Fruit fly (Drosophila melanogaster): Measurements from ENCODE around the gene CG32262.

Gene CG32262

dm6 chr3L:3765782-3766520, 44.0 kb downstream of the CG32262 start (continued):
- TF ChIP-seq CG14014 (GFP tag; IDR thresholded peaks at IDR 0.05) = peak; percentile 75
- TF ChIP-seq CG4282 (GFP tag; optimal IDR thresholded peaks at IDR 0.05) = no peak
- TF ChIP-seq CG30431 (GFP tag; optimal IDR thresholded peaks at IDR 0.05) = peak; percentile 6
- no peak for TF ChIP-seq CkIIα-i1 (GFP tag; IDR thresholded peaks at IDR 0.05)
- TF ChIP-seq Mrtf (GFP tag; IDR thresholded peaks at IDR 0.05) = peak; percentile 66; the same call in 2 of the 3 replicates
- peak; percentile 54 for TF ChIP-seq Hmr (GFP tag; optimal IDR thresholded peaks at IDR 0.05)
- TF ChIP-seq CG13296 (GFP tag; optimal IDR thresholded peaks at IDR 0.05) = peak; percentile 77
- 0 out of 3 replicates have a peak, but pooled peaks have one; percentile 30 for TF ChIP-seq C15 (GFP tag; IDR thresholded peaks at IDR 0.05)
- no peak for TF ChIP-seq Optix (GFP tag; IDR thresholded peaks at IDR 0.05)
- peak; percentile 68 for TF ChIP-seq tio (GFP tag; optimal IDR thresholded peaks at IDR 0.05)
- TF ChIP-seq br (optimal IDR thresholded peaks at IDR 0.05) = no peak
- TF ChIP-seq danr (GFP tag; IDR thresholded peaks at IDR 0.05) = peak; percentile 46
- peak; percentile 88 for TF ChIP-seq CG10321 (GFP tag; IDR thresholded peaks at IDR 0.05)
- peak; percentile 17 for TF ChIP-seq CHES-1-like (GFP tag; optimal IDR thresholded peaks at IDR 0.05)
- TF ChIP-seq maf-S (GFP tag; optimal IDR thresholded peaks at IDR 0.05) = peak; percentile 15
- TF ChIP-seq gro (GFP tag; optimal IDR thresholded peaks at IDR 0.05) = peak; percentile 35
- peak; percentile 71; the same call in 2 of the 3 replicates for TF ChIP-seq CG11695 (GFP tag; IDR thresholded peaks at IDR 0.05)
- TF ChIP-seq CG12236 (GFP tag; optimal IDR thresholded peaks at IDR 0.05) = no peak
- no peak for TF ChIP-seq cato (GFP tag; optimal IDR thresholded peaks at IDR 0.05; ENCODE audit: borderline replicate concordance)
- no peak for TF ChIP-seq aop (GFP tag; IDR thresholded peaks at IDR 0.05)
- TF ChIP-seq CG1792 (GFP tag; optimal IDR thresholded peaks at IDR 0.05) = no peak
- peak; percentile 33 for TF ChIP-seq CG16815 (GFP tag; optimal IDR thresholded peaks at IDR 0.05)
- peak; percentile 9 for TF ChIP-seq CG2116 (GFP tag; optimal IDR thresholded peaks at IDR 0.05)
- TF ChIP-seq zen2 (GFP tag; IDR thresholded peaks at IDR 0.05; ENCODE audit: partially characterized antibody) = peak; percentile 29; the same call in 1 of the 3 replicates
- no peak for TF ChIP-seq CG18764 (GFP tag; optimal IDR thresholded peaks at IDR 0.05)
- peak; percentile 13 for TF ChIP-seq bab2 (GFP tag; optimal IDR thresholded peaks at IDR 0.05)
- peak; percentile 29 for TF ChIP-seq yki (optimal IDR thresholded peaks at IDR 0.05)
- TF ChIP-seq HmgZ (tag; optimal IDR thresholded peaks at IDR 0.05) = no peak
- TF ChIP-seq CG11247 (GFP tag; IDR thresholded peaks at IDR 0.05) = peak; percentile 71
- TF ChIP-seq Med (GFP tag) = peak; percentile 85
- TF ChIP-seq hb (GFP tag; IDR thresholded peaks at IDR 0.05; ENCODE audit: partially characterized antibody) = no peak
- TF ChIP-seq CG1602 (GFP tag; optimal IDR thresholded peaks at IDR 0.05) = peak; percentile 39
- TF ChIP-seq CG10565 (GFP tag; optimal IDR thresholded peaks at IDR 0.05) = no peak
- TF ChIP-seq Hsf (GFP tag; optimal IDR thresholded peaks at IDR 0.05) = peak; percentile 50
- peak; percentile 2 for TF ChIP-seq ems (GFP tag; optimal IDR thresholded peaks at IDR 0.05)
- TF ChIP-seq Hr51 (GFP tag; optimal IDR thresholded peaks at IDR 0.05) = peak in 1 of 2 experiments; percentile 87
- no peak for TF ChIP-seq sima (GFP tag; optimal IDR thresholded peaks at IDR 0.05)
- TF ChIP-seq CG17359 (tag; optimal IDR thresholded peaks at IDR 0.05) = peak; percentile 84
- peak; percentile 70 for TF ChIP-seq CG6689 (GFP tag; IDR thresholded peaks at IDR 0.05)
- no peak for TF ChIP-seq CG5245 (GFP tag; optimal IDR thresholded peaks at IDR 0.05)
- TF ChIP-seq CG4404 (GFP tag; IDR thresholded peaks at IDR 0.05) = no peak
- TF ChIP-seq CG17186 (GFP tag; optimal IDR thresholded peaks at IDR 0.05) = no peak
- TF ChIP-seq Elba2 (GFP tag; optimal IDR thresholded peaks at IDR 0.05) = no peak
- no peak for TF ChIP-seq h (optimal IDR thresholded peaks at IDR 0.05)
- peak; percentile 49 for TF ChIP-seq gcm (GFP tag; optimal IDR thresholded peaks at IDR 0.05)
- TF ChIP-seq CG6765 (GFP tag; optimal IDR thresholded peaks at IDR 0.05) = peak; percentile 60
- TF ChIP-seq Atf3 (GFP tag; optimal IDR thresholded peaks at IDR 0.05) = no peak
- 0 out of 2 replicates have a peak, but pooled peaks have one; percentile 12 for TF ChIP-seq toy (GFP tag; IDR thresholded peaks at IDR 0.05)
- TF ChIP-seq fd96Cb (tag; optimal IDR thresholded peaks at IDR 0.05) = peak; percentile 55
- TF ChIP-seq Nf-YC (tag; optimal IDR thresholded peaks at IDR 0.05) = peak; percentile 76
- TF ChIP-seq crp (GFP tag; optimal IDR thresholded peaks at IDR 0.05) = peak in 1 of 2 experiments; percentile 21
